Worm (Caenorhabditis elegans) whole organism, L1 larva: ENCODE results near the gene vrk-1.

Experiments
- ama-1 ChIP-seq: fragments of 150-350 bp; optimal IDR thresholded peaks from 2 replicates; lab custom pipeline; 2014
- blmp-1 ChIP-seq: fragments of 150-350 bp; optimal IDR thresholded peaks from 2 replicates; lab custom pipeline; 2014; ENCODE audit warnings: missing biosample characterization, missing genetic modification characterization
- fkh-10 ChIP-seq: sonication (generic microtip); optimal IDR thresholded peaks from 2 replicates; lab custom pipeline; 2017; ENCODE audit warnings: missing biosample characterization, missing genetic modification reagents, missing genetic modification characterization
- lir-3 ChIP-seq: sonication (generic microtip); optimal IDR thresholded peaks from 2 replicates; lab custom pipeline; 2016; ENCODE audit warnings: mild to moderate bottlenecking, missing genetic modification characterization, moderate library complexity, missing compliant biosample characterization; ENCODE audit not compliant: poor library complexity
- mep-1 ChIP-seq: fragments of 150-350 bp; optimal IDR thresholded peaks from 2 replicates; lab custom pipeline; 2014; ENCODE audit warnings: missing biosample characterization, missing genetic modification characterization
- pag-3 ChIP-seq: sonication (generic microtip); optimal IDR thresholded peaks from 2 replicates; lab custom pipeline; 2017; ENCODE audit warnings: missing genetic modification characterization, mild to moderate bottlenecking, missing compliant biosample characterization, antibody characterized with exemption, borderline replicate concordance; ENCODE audit not compliant: insufficient read depth
- unc-62 ChIP-seq: fragments of 150-350 bp; optimal IDR thresholded peaks from 2 replicates; lab custom pipeline; 2014; ENCODE audit warnings: missing biosample characterization, missing genetic modification reagents, missing genetic modification characterization
- unc-86 ChIP-seq: sonication (generic microtip); optimal IDR thresholded peaks from 2 replicates; lab custom pipeline; 2016; ENCODE audit warnings: missing genetic modification characterization, missing compliant biosample characterization
- zag-1 ChIP-seq: fragments of 150-350 bp; optimal IDR thresholded peaks from 2 replicates; lab custom pipeline; 2014; ENCODE audit warnings: missing biosample characterization, missing genetic modification characterization
- ztf-4 ChIP-seq: fragments of 150-350 bp; optimal IDR thresholded peaks from 2 replicates; lab custom pipeline; 2014; ENCODE audit warnings: missing biosample characterization, missing genetic modification characterization

DNA sequence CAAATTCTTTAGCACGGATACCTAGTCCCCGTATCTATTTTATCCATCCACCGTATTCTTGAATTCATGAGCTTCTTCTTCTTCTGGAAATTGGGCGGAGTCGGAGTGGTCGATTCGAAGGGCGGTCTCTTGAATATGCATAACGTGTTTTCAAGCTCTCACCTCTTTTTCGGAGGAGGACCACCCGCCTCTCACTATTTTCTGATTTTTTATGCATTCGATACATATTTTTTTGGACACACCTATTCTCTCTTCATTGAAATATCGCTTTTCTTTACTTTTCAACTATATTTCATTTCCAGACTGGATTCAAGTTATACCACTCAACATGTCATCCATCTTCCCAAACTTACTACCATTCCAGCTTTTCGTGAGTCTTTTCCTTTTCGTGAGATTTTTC, 6.7 kb downstream of the vrk-1 start, which contains the start of gene egl-44:
- no peak for TF ChIP-seq blmp-1 (tag; lab: Kevin White, UChicago)
- no peak for TF ChIP-seq ama-1 (lab: Kevin White, UChicago)
- no peak for TF ChIP-seq zag-1
- TF ChIP-seq unc-62 (GFP tag; lab: Kevin White, UChicago) = no peak
- no peak for TF ChIP-seq lir-3 (tag; lab: Kevin White, UChicago)
- TF ChIP-seq fkh-10 (GFP tag; lab: Kevin White, UChicago) = no peak
- no peak for TF ChIP-seq ztf-4 (tag; lab: Kevin White, UChicago)
- TF ChIP-seq pag-3 (tag; lab: Kevin White, UChicago) = no peak
- TF ChIP-seq mep-1 (tag; lab: Kevin White, UChicago) = no peak
- no peak for TF ChIP-seq unc-86 (tag; lab: Kevin White, UChicago)
